Worm (Caenorhabditis elegans) whole organism, young adult: Measurements from ENCODE around the gene K12D12.4.

ENCODE experiments used
- B0019.2 ChIP-seq: fragments of 200-800 bp; sonication (Bioruptor generic); conservative IDR thresholded peaks from 2 replicates; pipeline ENCODE4 v1.3.6; 2022; ENCODE audit warnings: missing genetic modification reagents, missing genetic modification characterization, missing compliant biosample characterization
- C06A6.2 ChIP-seq: fragments of 200-800 bp; sonication (Bioruptor generic); conservative IDR thresholded peaks from 2 replicates; pipeline ENCODE4 v1.3.6; 2022; ENCODE audit warnings: missing genetic modification characterization, missing compliant biosample characterization
- C17E4.6 ChIP-seq: fragments of 200-800 bp; sonication (Bioruptor generic); IDR thresholded peaks from 2 replicates; pipeline ENCODE4 v1.3.6; 2022; ENCODE audit warnings: missing genetic modification reagents, missing genetic modification characterization, missing compliant biosample characterization
- D2030.7 ChIP-seq: fragments of 200-800 bp; sonication (Bioruptor generic); IDR thresholded peaks from 2 replicates; pipeline ENCODE4 v1.3.6; 2022; ENCODE audit warnings: missing genetic modification reagents, missing genetic modification characterization, missing compliant biosample characterization
- F10E7.11 ChIP-seq: sonication (generic microtip); optimal IDR thresholded peaks from 2 replicates; lab custom pipeline; 2017; ENCODE audit warnings: mild to moderate bottlenecking, missing genetic modification characterization, moderate library complexity, missing compliant biosample characterization
- F23B12.7 ChIP-seq: sonication (generic microtip); optimal IDR thresholded peaks from 2 replicates; lab custom pipeline; 2017; ENCODE audit warnings: missing genetic modification characterization, mild to moderate bottlenecking, missing compliant biosample characterization, antibody characterized with exemption, moderate library complexity; ENCODE audit not compliant: insufficient read depth
- F33H1.4 ChIP-seq: fragments of 200-800 bp; sonication (Bioruptor generic); IDR thresholded peaks from 2 replicates; pipeline ENCODE4 v1.3.6; 2022; ENCODE audit warnings: missing genetic modification reagents, missing genetic modification characterization, missing compliant biosample characterization
- K11D2.4 ChIP-seq: fragments of 200-800 bp; sonication (Bioruptor generic); IDR thresholded peaks from 2 replicates; pipeline ENCODE4 v1.3.6; 2022; ENCODE audit warnings: missing genetic modification reagents, missing genetic modification characterization, missing compliant biosample characterization
- T07F8.4 ChIP-seq: sonication (generic microtip); optimal IDR thresholded peaks from 2 replicates; lab custom pipeline; 2016; ENCODE audit warnings: mild to moderate bottlenecking, missing genetic modification characterization, moderate library complexity, missing compliant biosample characterization
- T26A5.8 ChIP-seq: sonication (generic microtip); optimal IDR thresholded peaks from 2 replicates; lab custom pipeline; 2016; ENCODE audit warnings: missing genetic modification characterization, missing compliant biosample characterization
- Y79H2A.3 ChIP-seq: fragments of 200-800 bp; sonication (Bioruptor generic); conservative IDR thresholded peaks from 2 replicates; pipeline ENCODE4 v1.3.6; 2022; ENCODE audit warnings: missing genetic modification reagents, missing genetic modification characterization, missing compliant biosample characterization
- aptf-2 ChIP-seq: fragments of 200-800 bp; sonication (Bioruptor generic); conservative IDR thresholded peaks from 2 replicates; pipeline ENCODE4 v1.3.6; 2022; ENCODE audit warnings: missing genetic modification reagents, missing genetic modification characterization, missing compliant biosample characterization
- aptf-3 ChIP-seq: fragments of 200-800 bp; sonication (Bioruptor generic); IDR thresholded peaks from 2 replicates; pipeline ENCODE4 v1.3.6; 2022; ENCODE audit warnings: missing genetic modification characterization, missing compliant biosample characterization
- athp-1 ChIP-seq: sonication (generic microtip); optimal IDR thresholded peaks from 2 replicates; lab custom pipeline; 2017; ENCODE audit warnings: mild to moderate bottlenecking, missing genetic modification characterization, missing compliant biosample characterization
- cebp-1 ChIP-seq, 2 experiments: fragments of 200-800 bp in 1 of 2; sonication (Bioruptor generic) in 1 of 2; sonication (generic microtip) in 1 of 2; IDR thresholded peaks in 1 of 2; optimal IDR thresholded peaks in 1 of 2; 2 replicates each; pipeline versions ENCODE4 v1.3.6 to Lab custom; 2017 to 2022; ENCODE audit warnings: missing compliant biosample characterization in 2 of 2, missing genetic modification characterization in 2 of 2, mild to moderate bottlenecking in 1 of 2, missing genetic modification reagents in 1 of 2, moderate library complexity in 1 of 2
- cebp-2 ChIP-seq: fragments of 200-800 bp; sonication (Bioruptor generic); IDR thresholded peaks from 2 replicates; pipeline ENCODE4 v1.3.6; 2022; ENCODE audit warnings: missing genetic modification characterization, missing compliant biosample characterization
- ceh-40 ChIP-seq: fragments of 200-800 bp; sonication (Bioruptor generic); IDR thresholded peaks from 2 replicates; pipeline ENCODE4 v1.3.6; 2022; ENCODE audit warnings: missing genetic modification characterization, missing compliant biosample characterization
- efl-1 ChIP-seq: fragments of 150-350 bp; optimal IDR thresholded peaks from 2 replicates; lab custom pipeline; 2014; ENCODE audit warnings: missing biosample characterization, missing genetic modification reagents, missing genetic modification characterization
- egl-18 ChIP-seq: fragments of 200-800 bp; sonication (Bioruptor generic); IDR thresholded peaks from 2 replicates; pipeline ENCODE4 v1.3.6; 2022; ENCODE audit warnings: missing genetic modification reagents, missing genetic modification characterization, missing compliant biosample characterization
- ekl-4 ChIP-seq: fragments of 200-800 bp; sonication (Bioruptor generic); IDR thresholded peaks from 2 replicates; pipeline ENCODE4 v1.3.6; 2022; ENCODE audit warnings: missing genetic modification reagents, missing genetic modification characterization, missing compliant biosample characterization
- ets-4 ChIP-seq: fragments of 200-800 bp; sonication (Bioruptor generic); optimal IDR thresholded peaks from 2 replicates; lab custom pipeline; 2018; ENCODE audit warnings: mild to moderate bottlenecking, missing genetic modification characterization, missing compliant biosample characterization
- him-1 ChIP-seq: sonication (generic microtip); optimal IDR thresholded peaks from 2 replicates; lab custom pipeline; 2016; ENCODE audit warnings: missing genotype, missing genetic modification reagents, missing genetic modification characterization, missing compliant biosample characterization
- hlh-26 ChIP-seq: fragments of 200-800 bp; sonication (Bioruptor generic); conservative IDR thresholded peaks from 2 replicates; pipeline ENCODE4 v1.3.6; 2022; ENCODE audit warnings: missing genetic modification reagents, missing genetic modification characterization, missing compliant biosample characterization
- hmg-1.2 ChIP-seq: fragments of 200-800 bp; sonication (Bioruptor generic); IDR thresholded peaks from 2 replicates; pipeline ENCODE4 v1.3.6; 2022; ENCODE audit warnings: missing genetic modification reagents, missing genetic modification characterization, missing compliant biosample characterization
- hmg-20 ChIP-seq: fragments of 200-800 bp; sonication (Bioruptor generic); IDR thresholded peaks from 2 replicates; pipeline ENCODE4 v1.3.6; 2022; ENCODE audit warnings: missing genetic modification reagents, missing genetic modification characterization, missing compliant biosample characterization
- lag-1 ChIP-seq: fragments of 200-800 bp; sonication (Bioruptor generic); IDR thresholded peaks from 2 replicates; pipeline ENCODE4 v1.3.6; 2022; ENCODE audit warnings: missing genetic modification reagents, missing genetic modification characterization, missing compliant biosample characterization
- let-526 ChIP-seq: fragments of 200-800 bp; sonication (Bioruptor generic); IDR thresholded peaks from 2 replicates; pipeline ENCODE4 v1.3.6; 2022; ENCODE audit warnings: missing genetic modification reagents, missing genetic modification characterization, missing compliant biosample characterization
- let-607 ChIP-seq, 2 experiments: fragments of 200-800 bp in 1 of 2; sonication (Bioruptor generic) in 1 of 2; sonication (generic microtip) in 1 of 2; optimal IDR thresholded peaks; 2 replicates each; lab custom pipeline; 2016 to 2018; ENCODE audit warnings: mild to moderate bottlenecking in 2 of 2, missing compliant biosample characterization in 2 of 2, missing genetic modification characterization in 2 of 2, moderate library complexity in 2 of 2, missing genotype in 1 of 2
- lin-26 ChIP-seq: fragments of 200-800 bp; sonication (Bioruptor generic); IDR thresholded peaks from 2 replicates; pipeline ENCODE4 v1.3.6; 2022; ENCODE audit warnings: missing genetic modification reagents, missing genetic modification characterization, missing compliant biosample characterization
- lin-54 ChIP-seq: fragments of 200-800 bp; sonication (Bioruptor generic); optimal IDR thresholded peaks from 2 replicates; lab custom pipeline; 2018; ENCODE audit warnings: mild to moderate bottlenecking, missing genetic modification characterization, missing compliant biosample characterization
- lir-1 ChIP-seq: fragments of 200-800 bp; sonication (Bioruptor generic); conservative IDR thresholded peaks from 2 replicates; pipeline ENCODE4 v1.3.6; 2022; ENCODE audit warnings: missing genetic modification reagents, missing genetic modification characterization, missing compliant biosample characterization
- lsl-1 ChIP-seq: fragments of 200-800 bp; sonication (Bioruptor generic); optimal IDR thresholded peaks from 2 replicates; lab custom pipeline; 2018; ENCODE audit warnings: mild to moderate bottlenecking, missing genetic modification characterization, moderate library complexity, missing compliant biosample characterization
- lsy-27 ChIP-seq: sonication (generic microtip); optimal IDR thresholded peaks from 2 replicates; lab custom pipeline; 2017; ENCODE audit warnings: missing genetic modification characterization, mild to moderate bottlenecking, missing compliant biosample characterization, antibody characterized with exemption, missing genotype, borderline replicate concordance; ENCODE audit not compliant: insufficient read depth
- madf-10 ChIP-seq: sonication (generic microtip); optimal IDR thresholded peaks from 2 replicates; lab custom pipeline; 2016; ENCODE audit warnings: mild to moderate bottlenecking, missing genetic modification characterization, missing compliant biosample characterization
- madf-3 ChIP-seq: fragments of 200-800 bp; sonication (Bioruptor generic); IDR thresholded peaks from 2 replicates; pipeline ENCODE4 v1.3.6; 2022; ENCODE audit warnings: missing genetic modification reagents, missing genetic modification characterization, missing compliant biosample characterization
- mes-4 ChIP-seq: sonication (generic microtip); optimal IDR thresholded peaks from 2 replicates; lab custom pipeline; 2016; ENCODE audit warnings: missing genotype, missing genetic modification characterization, missing compliant biosample characterization
- mxl-1 ChIP-seq: sonication (generic microtip); optimal IDR thresholded peaks from 2 replicates; lab custom pipeline; 2016; ENCODE audit warnings: missing genetic modification characterization, missing compliant biosample characterization
- nfyb-1 ChIP-seq: fragments of 200-800 bp; sonication (Bioruptor generic); IDR thresholded peaks from 2 replicates; pipeline ENCODE4 v1.3.6; 2022; ENCODE audit warnings: missing genetic modification reagents, missing genetic modification characterization, missing compliant biosample characterization
- pha-4 ChIP-seq: fragments of 150-350 bp; sonication (generic microtip); optimal IDR thresholded peaks from 2 replicates; lab custom pipeline; 2014; ENCODE audit warnings: missing biosample characterization, missing genetic modification reagents, missing genetic modification characterization
- rcor-1 ChIP-seq: fragments of 200-800 bp; sonication (Bioruptor generic); IDR thresholded peaks from 2 replicates; pipeline ENCODE4 v1.3.6; 2022; ENCODE audit warnings: missing genetic modification reagents, missing genetic modification characterization, missing compliant biosample characterization
- sdz-38 ChIP-seq: sonication (generic microtip); optimal IDR thresholded peaks from 2 replicates; lab custom pipeline; 2016; ENCODE audit warnings: missing genotype, missing genetic modification characterization, missing compliant biosample characterization
- sea-2 ChIP-seq: fragments of 200-800 bp; sonication (Bioruptor generic); IDR thresholded peaks from 2 replicates; pipeline ENCODE4 v1.3.6; 2022; ENCODE audit warnings: missing genetic modification characterization, missing compliant biosample characterization
- tbp1 ChIP-seq: fragments of 200-800 bp; sonication (Bioruptor generic); optimal IDR thresholded peaks from 2 replicates; lab custom pipeline; 2018; ENCODE audit warnings: mild to moderate bottlenecking, missing genetic modification characterization, missing compliant biosample characterization
- unc-62 ChIP-seq: fragments of 150-350 bp; optimal IDR thresholded peaks from 2 replicates; lab custom pipeline; 2014; ENCODE audit warnings: missing biosample characterization, missing genetic modification reagents, missing genetic modification characterization
- zfh-2 ChIP-seq: fragments of 200-800 bp; sonication (Bioruptor generic); conservative IDR thresholded peaks from 2 replicates; pipeline ENCODE4 v1.3.6; 2022; ENCODE audit warnings: missing genetic modification reagents, missing genetic modification characterization, missing compliant biosample characterization
- ztf-18 ChIP-seq: sonication (generic microtip); optimal IDR thresholded peaks from 2 replicates; lab custom pipeline; 2016; ENCODE audit warnings: missing genotype, mild to moderate bottlenecking, missing genetic modification characterization, missing compliant biosample characterization
- ztf-28 ChIP-seq: fragments of 200-800 bp; sonication (Bioruptor generic); IDR thresholded peaks from 2 replicates; pipeline ENCODE4 v1.3.6; 2022; ENCODE audit warnings: missing genetic modification reagents, missing genetic modification characterization, missing compliant biosample characterization

K12D12.4 gene

ce11 chrII:11874674-11875198 lies 9.2 kb upstream of the K12D12.4 start, which contains the start of the genes npp-3 and top-2 (continued):
- TF ChIP-seq sdz-38 (tag; lab: Kevin White, UChicago) = no peak
- TF ChIP-seq nfyb-1 (GFP tag; lab: Robert Waterston, UW) = peak; percentile 97
- TF ChIP-seq let-607 (tag; optimal IDR thresholded peaks at IDR 0.05; lab: Kevin White, UChicago) = peak; percentile 13 to 67
- TF ChIP-seq K11D2.4 (GFP tag; lab: Robert Waterston, UW) = peak; percentile 76
- peak; percentile 88 for TF ChIP-seq madf-10 (tag; lab: Kevin White, UChicago)
- TF ChIP-seq pha-4 (tag; lab: Kevin White, UChicago) = no peak
- no peak for TF ChIP-seq sea-2 (GFP tag; lab: Robert Waterston, UW)
- no peak for TF ChIP-seq T26A5.8
- peak; percentile 98 for TF ChIP-seq efl-1
- peak; percentile 88 for TF ChIP-seq F23B12.7 (tag; lab: Kevin White, UChicago)
- no peak for TF ChIP-seq ets-4 (GFP tag; lab: Kevin White, UChicago)
- TF ChIP-seq Y79H2A.3 (GFP tag; lab: Robert Waterston, UW) = 0 out of 2 replicates have a peak, but pooled peaks have one; percentile 63
- TF ChIP-seq ceh-40 (GFP tag; lab: Robert Waterston, UW) = 0 out of 2 replicates have a peak, but pooled peaks have one; percentile 16
- peak; percentile 99 for TF ChIP-seq lsl-1
- peak; percentile 81 for TF ChIP-seq aptf-2 (GFP tag; lab: Robert Waterston, UW)
- TF ChIP-seq lag-1 (GFP tag; lab: Robert Waterston, UW) = no peak
- peak; percentile 95 for TF ChIP-seq hmg-1.2
- peak; percentile 11; the same call in 1 of the 2 replicates for TF ChIP-seq lin-26
- peak; percentile 74 for TF ChIP-seq tbp1
- peak; percentile 85 for TF ChIP-seq ztf-28 (GFP tag; lab: Robert Waterston, UW)
- TF ChIP-seq athp-1 = peak; percentile 95
- no peak for TF ChIP-seq mes-4 (tag; lab: Kevin White, UChicago)
- TF ChIP-seq hlh-26 (GFP tag; lab: Robert Waterston, UW) = no peak
- TF ChIP-seq T07F8.4 (tag; lab: Kevin White, UChicago) = no peak
- TF ChIP-seq ztf-18 (tag; lab: Kevin White, UChicago) = peak; percentile 77
- TF ChIP-seq F33H1.4 (GFP tag; lab: Robert Waterston, UW) = peak; percentile 99
- 0 out of 2 replicates have a peak, but pooled peaks have one; percentile 41 for TF ChIP-seq egl-18 (GFP tag; lab: Robert Waterston, UW)
- no peak for TF ChIP-seq aptf-3 (GFP tag; lab: Robert Waterston, UW)
- peak; percentile 70 for TF ChIP-seq C06A6.2 (GFP tag; lab: Robert Waterston, UW)
- peak; percentile 95 for TF ChIP-seq rcor-1 (GFP tag; lab: Robert Waterston, UW)
- peak; percentile 96 for TF ChIP-seq D2030.7 (GFP tag; lab: Robert Waterston, UW)
- TF ChIP-seq hmg-20 (GFP tag; lab: Robert Waterston, UW) = peak; percentile 79; the same call in 1 of the 2 replicates
- TF ChIP-seq cebp-2 = no peak
- peak; percentile 98 for TF ChIP-seq lin-54 (GFP tag; lab: Kevin White, UChicago)
- TF ChIP-seq lsy-27 = no peak
- no peak for TF ChIP-seq unc-62 (GFP tag; lab: Kevin White, UChicago)
- TF ChIP-seq ekl-4 (GFP tag; lab: Robert Waterston, UW) = peak; percentile 98
- TF ChIP-seq cebp-1 (GFP tag; IDR thresholded peaks at IDR 0.05; lab: Robert Waterston, UW) = peak; percentile 69; the same call in 1 of the 2 replicates
- peak; percentile 88 for TF ChIP-seq cebp-1 (tag; optimal IDR thresholded peaks at IDR 0.05; lab: Kevin White, UChicago)
- TF ChIP-seq zfh-2 (GFP tag; lab: Robert Waterston, UW) = peak; percentile 79
- peak; percentile 10 for TF ChIP-seq him-1
- TF ChIP-seq F10E7.11 = no peak
- TF ChIP-seq lir-1 (GFP tag; lab: Robert Waterston, UW) = peak; percentile 91
- TF ChIP-seq mxl-1 (tag; lab: Kevin White, UChicago) = no peak
- TF ChIP-seq madf-3 (GFP tag; lab: Robert Waterston, UW) = peak; percentile 96
- peak; percentile 97 for TF ChIP-seq C17E4.6 (GFP tag; lab: Robert Waterston, UW)
- TF ChIP-seq let-526 (GFP tag; lab: Robert Waterston, UW) = 0 out of 2 replicates have a peak, but pooled peaks have one; percentile 67
- peak; percentile 94 for TF ChIP-seq B0019.2
